Fruit fly (Drosophila melanogaster) whole organism, embryonic: Measurements from ENCODE around the gene Atat.
A peak's percentile ranks its signal among the peaks of the same experiment; 100 is the strongest.

Experiments used
- C15 ChIP-seq: fragments of 200-800 bp; sonication (Bioruptor generic); IDR thresholded peaks from 3 replicates; pipeline ENCODE4 v1.3.6; 2022; ENCODE audit warnings: missing biosample characterization, missing genetic modification characterization
- CG10209 ChIP-seq: fragments of 200-800 bp; sonication (Bioruptor generic); optimal IDR thresholded peaks from 3 replicates; lab custom pipeline; 2017; ENCODE audit warnings: missing biosample characterization, mild to moderate bottlenecking, missing genetic modification characterization, missing genetic modification reagents
- CG10267 ChIP-seq: fragments of 200-800 bp; sonication (Bioruptor generic); optimal IDR thresholded peaks from 2 replicates; lab custom pipeline; 2018; ENCODE audit warnings: missing biosample characterization, mild to moderate bottlenecking, missing genetic modification characterization, moderate library complexity
- CG10543 ChIP-seq: fragments of 200-800 bp; sonication (Bioruptor generic); optimal IDR thresholded peaks from 3 replicates; lab custom pipeline; 2017; ENCODE audit warnings: missing biosample characterization, mild to moderate bottlenecking, missing genetic modification characterization, moderate library complexity
- CG12391 ChIP-seq: fragments of 200-800 bp; sonication (Bioruptor generic); optimal IDR thresholded peaks from 3 replicates; lab custom pipeline; 2018; ENCODE audit warnings: missing biosample characterization, mild to moderate bottlenecking, missing genetic modification characterization, moderate library complexity
- CG14014 ChIP-seq: fragments of 200-800 bp; sonication (Bioruptor generic); IDR thresholded peaks from 2 replicates; pipeline ENCODE4 v1.3.6; 2022; ENCODE audit warnings: missing biosample characterization, missing genetic modification characterization
- CG15514 ChIP-seq: fragments of 200-800 bp; sonication (Bioruptor generic); optimal IDR thresholded peaks from 3 replicates; lab custom pipeline; 2017; ENCODE audit warnings: missing biosample characterization, missing genetic modification characterization, mild to moderate bottlenecking, moderate library complexity, missing genetic modification reagents
- CG17359 ChIP-seq: fragments of 200-800 bp; sonication (Bioruptor generic); optimal IDR thresholded peaks from 3 replicates; lab custom pipeline; 2018; ENCODE audit warnings: missing biosample characterization, mild to moderate bottlenecking, missing genetic modification characterization, moderate library complexity
- CG17361 ChIP-seq: fragments of 200-800 bp; sonication (Bioruptor generic); IDR thresholded peaks from 3 replicates; pipeline ENCODE4 v1.3.6; 2022; ENCODE audit warnings: missing biosample characterization, missing genetic modification characterization
- CG17802 ChIP-seq: fragments of 200-800 bp; sonication (Bioruptor generic); optimal IDR thresholded peaks from 2 replicates; lab custom pipeline; 2018; ENCODE audit warnings: missing biosample characterization, mild to moderate bottlenecking, missing genetic modification characterization, moderate library complexity
- CG18262 ChIP-seq: fragments of 200-800 bp; optimal IDR thresholded peaks from 3 replicates; lab custom pipeline; 2019; ENCODE audit warnings: missing biosample characterization, mild to moderate bottlenecking, missing genetic modification characterization, moderate library complexity
- CG2712 ChIP-seq: fragments of 200-800 bp; optimal IDR thresholded peaks from 3 replicates; lab custom pipeline; 2019; ENCODE audit warnings: missing biosample characterization, mild to moderate bottlenecking, missing genetic modification characterization, moderate library complexity
- CG30403 ChIP-seq: fragments of 200-800 bp; sonication (Bioruptor generic); optimal IDR thresholded peaks from 3 replicates; lab custom pipeline; 2016; ENCODE audit warnings: missing biosample characterization, missing genetic modification characterization
- CG31441 ChIP-seq: fragments of 200-800 bp; sonication (Bioruptor generic); IDR thresholded peaks from 2 replicates; pipeline ENCODE4 v1.3.6; 2022; ENCODE audit warnings: missing biosample characterization, missing genetic modification characterization
- CG3281 ChIP-seq: fragments of 200-800 bp; sonication (Bioruptor generic); optimal IDR thresholded peaks from 3 replicates; lab custom pipeline; 2017; ENCODE audit warnings: missing biosample characterization, mild to moderate bottlenecking, missing genetic modification characterization
- CG4424 ChIP-seq: fragments of 200-800 bp; sonication (Bioruptor generic); optimal IDR thresholded peaks from 3 replicates; lab custom pipeline; 2016; ENCODE audit warnings: missing biosample characterization, missing genetic modification characterization
- CG5180 ChIP-seq: fragments of 200-800 bp; sonication (Bioruptor generic); optimal IDR thresholded peaks from 3 replicates; lab custom pipeline; 2017; ENCODE audit warnings: missing biosample characterization, missing genetic modification characterization, mild to moderate bottlenecking, moderate library complexity, missing genetic modification reagents
- CG6689 ChIP-seq: fragments of 200-800 bp; sonication (Bioruptor generic); IDR thresholded peaks from 2 replicates; pipeline ENCODE4 v1.3.6; 2022; ENCODE audit warnings: missing biosample characterization, missing genetic modification characterization
- CG9215 ChIP-seq: fragments of 200-800 bp; sonication (Bioruptor generic); IDR thresholded peaks from 2 replicates; pipeline ENCODE4 v1.3.6; 2022; ENCODE audit warnings: missing biosample characterization, missing genetic modification characterization
- CG9437 ChIP-seq: fragments of 200-800 bp; sonication (Bioruptor generic); optimal IDR thresholded peaks from 2 replicates; lab custom pipeline; 2018; ENCODE audit warnings: missing biosample characterization, mild to moderate bottlenecking, missing genetic modification characterization
- CG9727 ChIP-seq: fragments of 200-800 bp; sonication (Bioruptor generic); optimal IDR thresholded peaks from 3 replicates; lab custom pipeline; 2017; ENCODE audit warnings: missing biosample characterization, mild to moderate bottlenecking, missing genetic modification characterization
- CoRest ChIP-seq: fragments of 200-800 bp; sonication (Bioruptor generic); optimal IDR thresholded peaks from 3 replicates; lab custom pipeline; 2018; ENCODE audit warnings: missing biosample characterization, mild to moderate bottlenecking, missing genetic modification characterization, moderate library complexity
- D ChIP-seq, 2 experiments: fragments of 200-800 bp in 1 of 2; fragments of >200 bp in 1 of 2; sonication (Bioruptor generic) in 1 of 2; optimal IDR thresholded peaks; 2 replicates in 1 of 2; 3 replicates in 1 of 2; lab custom pipeline; 2017; ENCODE audit warnings: mild to moderate bottlenecking in 1 of 2, missing biosample characterization in 1 of 2, missing genetic modification characterization in 1 of 2, missing genetic modification reagents in 1 of 2
- Dek ChIP-seq: fragments of 200-800 bp; sonication (Bioruptor generic); optimal IDR thresholded peaks from 3 replicates; lab custom pipeline; 2019; ENCODE audit warnings: missing biosample characterization, mild to moderate bottlenecking, missing genetic modification characterization, moderate library complexity
- E2f2 ChIP-seq: fragments of 200-800 bp; sonication (Bioruptor generic); IDR thresholded peaks from 2 replicates; pipeline ENCODE4 v1.3.6; 2022; ENCODE audit warnings: missing biosample characterization, missing genetic modification characterization
- Fer1 ChIP-seq: fragments of 200-800 bp; sonication (Bioruptor generic); optimal IDR thresholded peaks from 2 replicates; lab custom pipeline; 2017; ENCODE audit warnings: missing biosample characterization, mild to moderate bottlenecking, missing genetic modification characterization
- Gsc ChIP-seq: fragments of 200-800 bp; sonication (Bioruptor generic); IDR thresholded peaks from 2 replicates; pipeline ENCODE4 v1.3.6; 2022; ENCODE audit warnings: missing biosample characterization, missing genetic modification characterization
- Lim3 ChIP-seq: fragments of 200-800 bp; sonication (Bioruptor generic); IDR thresholded peaks from 2 replicates; pipeline ENCODE4 v1.3.6; 2022; ENCODE audit warnings: missing biosample characterization, missing genetic modification characterization
- Meics ChIP-seq: fragments of 200-800 bp; sonication (Bioruptor generic); optimal IDR thresholded peaks from 2 replicates; lab custom pipeline; 2017; ENCODE audit warnings: missing biosample characterization, mild to moderate bottlenecking, missing genetic modification characterization
- Sox100B ChIP-seq: fragments of 200-800 bp; sonication (Bioruptor generic); optimal IDR thresholded peaks from 3 replicates; lab custom pipeline; 2018; ENCODE audit warnings: missing biosample characterization, mild to moderate bottlenecking, missing genetic modification characterization
- Ssrp ChIP-seq: fragments of 200-800 bp; sonication (Bioruptor generic); optimal IDR thresholded peaks from 2 replicates; lab custom pipeline; 2018; ENCODE audit warnings: missing biosample characterization, mild to moderate bottlenecking, missing genetic modification characterization, moderate library complexity
- ase ChIP-seq: fragments of 200-800 bp; sonication (Bioruptor generic); IDR thresholded peaks from 3 replicates; pipeline ENCODE4 v1.3.6; 2022; ENCODE audit warnings: missing biosample characterization, missing genetic modification characterization
- az2 ChIP-seq: fragments of 200-800 bp; sonication (Bioruptor generic); optimal IDR thresholded peaks from 3 replicates; lab custom pipeline; 2016; ENCODE audit warnings: missing biosample characterization, missing genetic modification characterization
- bbx ChIP-seq: fragments of 200-800 bp; sonication (Bioruptor generic); IDR thresholded peaks from 2 replicates; pipeline ENCODE4 v1.3.6; 2022; ENCODE audit warnings: missing biosample characterization, missing genetic modification characterization; ENCODE audit not compliant: partially characterized antibody
- cwo ChIP-seq: fragments of 200-800 bp; sonication (Bioruptor generic); optimal IDR thresholded peaks from 3 replicates; lab custom pipeline; 2017; ENCODE audit warnings: missing biosample characterization, missing genetic modification characterization, mild to moderate bottlenecking, moderate library complexity, missing genetic modification reagents
- danr ChIP-seq: fragments of 200-800 bp; sonication (Bioruptor generic); IDR thresholded peaks from 2 replicates; pipeline ENCODE4 v1.3.6; 2022; ENCODE audit warnings: missing biosample characterization, missing genetic modification characterization
- gcm ChIP-seq: fragments of 200-800 bp; sonication (Bioruptor generic); optimal IDR thresholded peaks from 2 replicates; lab custom pipeline; 2019; ENCODE audit warnings: missing biosample characterization, mild to moderate bottlenecking, missing genetic modification characterization, moderate library complexity
- gem ChIP-seq: fragments of 200-800 bp; sonication (Bioruptor generic); optimal IDR thresholded peaks from 2 replicates; lab custom pipeline; 2019; ENCODE audit warnings: missing biosample characterization, mild to moderate bottlenecking, missing genetic modification characterization, moderate library complexity
- lola ChIP-seq, 3 experiments: fragments of >200 bp in 2 of 3; fragments of 200-800 bp in 1 of 3; sonication (Bioruptor generic) in 1 of 3; optimal IDR thresholded peaks; 2 replicates each; lab custom pipeline; 2017 to 2019; ENCODE audit warnings: missing biosample characterization in 3 of 3, missing genetic modification characterization in 3 of 3, mild to moderate bottlenecking in 1 of 3, moderate library complexity in 1 of 3
- nmo ChIP-seq: fragments of 200-800 bp; sonication (Bioruptor generic); optimal IDR thresholded peaks from 2 replicates; lab custom pipeline; 2018; ENCODE audit warnings: missing biosample characterization, mild to moderate bottlenecking, missing genetic modification characterization, moderate library complexity
- org-1 ChIP-seq: fragments of 200-800 bp; sonication (Bioruptor generic); optimal IDR thresholded peaks from 2 replicates; lab custom pipeline; 2017; ENCODE audit warnings: missing biosample characterization, missing genetic modification characterization
- phol ChIP-seq: fragments of 200-800 bp; sonication (Bioruptor generic); optimal IDR thresholded peaks from 3 replicates; lab custom pipeline; 2018; ENCODE audit warnings: missing biosample characterization, mild to moderate bottlenecking, missing genetic modification characterization, moderate library complexity
- prd ChIP-seq, 3 experiments: fragments of >200 bp in 2 of 3; fragments of 200-800 bp in 1 of 3; sonication (Bioruptor generic) in 1 of 3; optimal IDR thresholded peaks in 2 of 3; IDR thresholded peaks in 1 of 3; 2 replicates in 2 of 3; 3 replicates in 1 of 3; pipeline versions ENCODE4 v1.3.6 to Lab custom; 2017 to 2022; ENCODE audit warnings: missing biosample characterization in 1 of 3, missing genetic modification characterization in 1 of 3
- pum ChIP-seq: fragments of 200-800 bp; sonication (Bioruptor generic); optimal IDR thresholded peaks from 2 replicates; lab custom pipeline; 2016; ENCODE audit warnings: missing biosample characterization, missing genetic modification characterization
- sisA ChIP-seq: fragments of 200-800 bp; sonication (Bioruptor generic); IDR thresholded peaks from 2 replicates; pipeline ENCODE4 v1.3.6; 2022; ENCODE audit warnings: missing biosample characterization, missing genetic modification characterization
- tgo ChIP-seq: fragments of 200-800 bp; sonication (Bioruptor generic); IDR thresholded peaks from 3 replicates; pipeline ENCODE4 v1.3.6; 2022; ENCODE audit warnings: missing biosample characterization, missing genetic modification characterization
- tio ChIP-seq: fragments of 200-800 bp; sonication (Bioruptor generic); optimal IDR thresholded peaks from 2 replicates; lab custom pipeline; 2017; ENCODE audit warnings: missing biosample characterization, missing genetic modification characterization, inconsistent platforms
- tx ChIP-seq: fragments of 200-800 bp; sonication (Bioruptor generic); optimal IDR thresholded peaks from 2 replicates; lab custom pipeline; 2016; ENCODE audit warnings: missing biosample characterization, missing genetic modification characterization
- wek ChIP-seq: fragments of 200-800 bp; sonication (Bioruptor generic); optimal IDR thresholded peaks from 3 replicates; lab custom pipeline; 2018; ENCODE audit warnings: missing biosample characterization, mild to moderate bottlenecking, missing genetic modification characterization, moderate library complexity

Gene Atat

dm6 chr3L:9466595-9466994 is 40.0 kb upstream of the Atat start (continued):
- TF ChIP-seq Meics (GFP tag; lab: Kevin White, UChicago) (peak; percentile 41), CG9727 (GFP tag; lab: Kevin White, UChicago) (peak; percentile 40), org-1 (GFP tag; lab: Kevin White, UChicago) (peak; percentile 18), CG10209 (peak; percentile 57), CoRest (tag; lab: Kevin White, UChicago) (peak; percentile 17), CG30403 (GFP tag; lab: Kevin White, UChicago) (peak; percentile 45), CG3281 (GFP tag; lab: Kevin White, UChicago) (peak; percentile 38), Ssrp (peak; percentile 17), CG9437 (peak; percentile 10), tx (no peak), E2f2 (GFP tag; lab: Robert Waterston, UW) (no peak), lola (GFP tag; optimal IDR thresholded peaks at IDR 0.05; lab: Kevin White, UChicago) (peak in 1 of 3 experiments; percentile 2), sisA (GFP tag; lab: Robert Waterston, UW) (no peak), Fer1 (GFP tag; lab: Kevin White, UChicago) (peak; percentile 42), CG14014 (no peak), CG2712 (tag; lab: Kevin White, UChicago) (peak; percentile 37), CG9215 (GFP tag; lab: Robert Waterston, UW) (peak; percentile 31; the same call in 1 of the 2 replicates), danr (no peak), wek (no peak), CG4424 (peak; percentile 12), Dek (tag; lab: Kevin White, UChicago) (peak; percentile 19), CG6689 (GFP tag; lab: Robert Waterston, UW) (peak; percentile 28; the same call in 1 of the 2 replicates), Gsc (GFP tag; lab: Robert Waterston, UW) (no peak), cwo (GFP tag; lab: Kevin White, UChicago) (peak; percentile 29), CG5180 (GFP tag; lab: Kevin White, UChicago) (peak; percentile 12), Lim3 (GFP tag; lab: Robert Waterston, UW) (no peak), CG10543 (peak; percentile 40), C15 (GFP tag; lab: Robert Waterston, UW) (no peak), CG17802 (tag; lab: Kevin White, UChicago) (no peak), CG15514 (GFP tag; lab: Kevin White, UChicago) (no peak), gcm (no peak), bbx (no peak), Sox100B (GFP tag; lab: Kevin White, UChicago) (peak; percentile 15), pum (GFP tag; lab: Kevin White, UChicago) (no peak), CG17359 (tag; lab: Kevin White, UChicago) (peak; percentile 4), az2 (GFP tag; lab: Kevin White, UChicago) (peak; percentile 15), tgo (GFP tag; lab: Robert Waterston, UW) (no peak), CG18262 (peak; percentile 28), gem (tag; lab: Kevin White, UChicago) (peak; percentile 64), CG10267 (tag; lab: Kevin White, UChicago) (peak; percentile 1), D (optimal IDR thresholded peaks at IDR 0.05; lab: Kevin White, UChicago) (no peak), D (GFP tag; optimal IDR thresholded peaks at IDR 0.05; lab: Kevin White, UChicago) (no peak), nmo (peak; percentile 35), tio (GFP tag; lab: Kevin White, UChicago) (peak; percentile 7), prd (optimal IDR thresholded peaks at IDR 0.05; lab: Kevin White, UChicago) (no peak), prd (GFP tag; IDR thresholded peaks at IDR 0.05; lab: Robert Waterston, UW) (0 out of 3 replicates have a peak, but pooled peaks have one; percentile 10), CG31441 (GFP tag; lab: Robert Waterston, UW) (peak; percentile 51; the same call in 1 of the 2 replicates), ase (GFP tag; lab: Robert Waterston, UW) (no peak), CG17361 (GFP tag; lab: Robert Waterston, UW) (peak; percentile 42; the same call in 1 of the 3 replicates), phol (tag; lab: Kevin White, UChicago) (peak; percentile 39), CG12391 (peak; percentile 56)
